Worm (Caenorhabditis elegans): ENCODE measurements around the gene ZK418.11.

DNA sequence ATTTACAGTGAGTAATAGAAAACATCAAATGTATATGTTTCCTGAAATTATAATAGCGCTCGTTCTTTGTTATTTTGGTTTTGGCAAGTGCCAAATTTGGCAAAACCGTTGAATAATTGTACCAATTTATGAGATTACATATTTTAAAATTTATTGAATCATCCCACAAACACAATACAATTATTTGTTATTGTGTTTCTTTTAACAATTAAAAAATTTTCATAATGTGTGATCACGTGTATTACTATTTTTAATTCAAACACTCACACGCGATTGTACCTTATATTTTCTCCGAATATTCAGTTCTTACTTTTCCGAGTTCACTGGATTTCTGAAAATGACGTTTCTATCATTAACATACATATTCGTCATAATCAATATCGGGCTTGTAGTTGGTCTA lies 43.8 kb upstream of the ZK418.11 start, which contains the start of gene R01H2.2:
- no peak for TF ChIP-seq dao-5 (tag; optimal IDR thresholded peaks at IDR 0.05)
- no peak for TF ChIP-seq him-1 (tag; optimal IDR thresholded peaks at IDR 0.05)
- TF ChIP-seq W03F9.2 (tag; optimal IDR thresholded peaks at IDR 0.05): no peak

Measured in whole organism, L4/young adult.